Fruit fly (Drosophila melanogaster): ENCODE measurements around the gene CG15743.

The CG15743 gene

dm6 chrX:13256967-13257366, 28.5 kb upstream of the CG15743 start (continued):
- TF ChIP-seq inv (GFP tag; IDR thresholded peaks at IDR 0.05; ENCODE audit: partially characterized antibody) (no peak), vnd (GFP tag; IDR thresholded peaks at IDR 0.05; ENCODE audit: partially characterized antibody) (no peak), Hr3 (GFP tag; optimal IDR thresholded peaks at IDR 0.05) (no peak), ems (GFP tag; optimal IDR thresholded peaks at IDR 0.05) (no peak), CG3281 (GFP tag; optimal IDR thresholded peaks at IDR 0.05) (peak; percentile 21), PHDP (tag; optimal IDR thresholded peaks at IDR 0.05) (no peak), CG9876 (GFP tag; optimal IDR thresholded peaks at IDR 0.05) (no peak), CG3847 (GFP tag; IDR thresholded peaks at IDR 0.05) (no peak), az2 (GFP tag; optimal IDR thresholded peaks at IDR 0.05) (no peak), CG10979 (tag; optimal IDR thresholded peaks at IDR 0.05) (peak; percentile 11), dmrt11E (tag; optimal IDR thresholded peaks at IDR 0.05) (no peak), CG1603 (tag; optimal IDR thresholded peaks at IDR 0.05) (peak; percentile 38), Ravus (GFP tag; IDR thresholded peaks at IDR 0.05) (no peak), H15 (GFP tag; IDR thresholded peaks at IDR 0.05) (no peak), tup (GFP tag; optimal IDR thresholded peaks at IDR 0.05) (no peak), D19B (GFP tag; optimal IDR thresholded peaks at IDR 0.05) (no peak), CG18619 (GFP tag; optimal IDR thresholded peaks at IDR 0.05) (no peak), CG12155 (GFP tag; optimal IDR thresholded peaks at IDR 0.05) (no peak), sima (GFP tag; optimal IDR thresholded peaks at IDR 0.05) (no peak), CG11696 (GFP tag; IDR thresholded peaks at IDR 0.05) (no peak), CG15011 (GFP tag; optimal IDR thresholded peaks at IDR 0.05) (no peak), CrebB (tag; optimal IDR thresholded peaks at IDR 0.05) (no peak), CG10543 (GFP tag; optimal IDR thresholded peaks at IDR 0.05) (peak; percentile 21), gfzf (GFP tag; optimal IDR thresholded peaks at IDR 0.05) (no peak), CG30020 (tag; optimal IDR thresholded peaks at IDR 0.05) (no peak), Awh (GFP tag; IDR thresholded peaks at IDR 0.05) (no peak), Xbp1 (GFP tag; optimal IDR thresholded peaks at IDR 0.05) (no peak), Antp (GFP tag; optimal IDR thresholded peaks at IDR 0.05) (no peak), Bgb (GFP tag; IDR thresholded peaks at IDR 0.05; ENCODE audit: partially characterized antibody) (peak; percentile 53), tll (GFP tag; optimal IDR thresholded peaks at IDR 0.05) (no peak), CG11695 (GFP tag; IDR thresholded peaks at IDR 0.05) (no peak), lab (GFP tag; optimal IDR thresholded peaks at IDR 0.05) (peak; percentile 61), Opbp (GFP tag; IDR thresholded peaks at IDR 0.05; ENCODE audit: partially characterized antibody) (peak; percentile 40; the same call in 2 of the 3 replicates), CG18599 (GFP tag; optimal IDR thresholded peaks at IDR 0.05) (peak; percentile 36), ATbp (GFP tag; optimal IDR thresholded peaks at IDR 0.05) (no peak), otp (GFP tag; IDR thresholded peaks at IDR 0.05) (peak; percentile 29; the same call in 1 of the 3 replicates), CG34422 (GFP tag; IDR thresholded peaks at IDR 0.05) (peak; percentile 55; the same call in 2 of the 3 replicates), pros (GFP tag; optimal IDR thresholded peaks at IDR 0.05) (peak; percentile 18), CG6254 (GFP tag; optimal IDR thresholded peaks at IDR 0.05) (no peak), Sox102F (GFP tag; optimal IDR thresholded peaks at IDR 0.05) (no peak), bsh (GFP tag; optimal IDR thresholded peaks at IDR 0.05) (no peak), fd102C (GFP tag; optimal IDR thresholded peaks at IDR 0.05) (no peak), jigr1 (GFP tag; IDR thresholded peaks at IDR 0.05) (no peak), CG17359 (tag; optimal IDR thresholded peaks at IDR 0.05) (peak; percentile 26), NfI (GFP tag; optimal IDR thresholded peaks at IDR 0.05) (no peak), CG3407 (GFP tag; optimal IDR thresholded peaks at IDR 0.05) (no peak), CG12071 (GFP tag; optimal IDR thresholded peaks at IDR 0.05) (peak; percentile 37), Myb (GFP tag; optimal IDR thresholded peaks at IDR 0.05) (peak; percentile 2), CG5180 (GFP tag; optimal IDR thresholded peaks at IDR 0.05) (peak; percentile 100), chm (GFP tag; IDR thresholded peaks at IDR 0.05) (peak; percentile 82)

Measured in whole organism, embryonic.